Worm (Caenorhabditis elegans) whole organism, midembryonic: Measurements from ENCODE around the gene nmy-3.

Experiments
- T22C8.4 ChIP-seq: fragments of 200-800 bp; sonication (Bioruptor generic); IDR thresholded peaks from 2 replicates; pipeline ENCODE4 v1.3.6; 2022; ENCODE audit warnings: missing genetic modification characterization, missing compliant biosample characterization
- cog-1 ChIP-seq: sonication (generic microtip); optimal IDR thresholded peaks from 2 replicates; lab custom pipeline; 2016; ENCODE audit warnings: missing genetic modification characterization, missing compliant biosample characterization
- flt-1 ChIP-seq: fragments of 200-800 bp; sonication (Bioruptor generic); IDR thresholded peaks from 2 replicates; pipeline ENCODE4 v1.3.6; 2022; ENCODE audit warnings: missing genetic modification characterization, missing compliant biosample characterization
- klf-2 ChIP-seq: fragments of 200-800 bp; sonication (Bioruptor generic); conservative IDR thresholded peaks from 2 replicates; pipeline ENCODE4 v1.3.6; 2022; ENCODE audit warnings: missing genetic modification reagents, missing genetic modification characterization, missing compliant biosample characterization
- tab-1 ChIP-seq: fragments of 200-800 bp; sonication (Bioruptor generic); IDR thresholded peaks from 2 replicates; pipeline ENCODE4 v1.3.6; 2022; ENCODE audit warnings: missing genetic modification characterization, missing compliant biosample characterization
- ztf-23 ChIP-seq: fragments of 200-800 bp; sonication (Bioruptor generic); IDR thresholded peaks from 2 replicates; pipeline ENCODE4 v1.3.6; 2022; ENCODE audit warnings: missing genetic modification reagents, missing genetic modification characterization, missing compliant biosample characterization

- TF ChIP-seq tab-1 (no peak), T22C8.4 (GFP tag; lab: Robert Waterston, UW) (no peak), flt-1 (no peak), cog-1 (tag; lab: Kevin White, UChicago) (no peak), klf-2 (no peak), ztf-23 (GFP tag; lab: Robert Waterston, UW) (no peak)
Observed at ce11 chrIV:9251079-9251478, 23.2 kb upstream of the nmy-3 start, which contains the start of gene Y11D7A.8.
